Worm (Caenorhabditis elegans): ENCODE results near the gene cyp-33C3.

ce11 chrV:2235848-2236247 is 6.7 kb upstream of the cyp-33C3 start, which contains the start of gene cyp-33C4:
- no peak for TF ChIP-seq med-1 (GFP tag; optimal IDR thresholded peaks at IDR 0.05; ENCODE audit: insufficient read depth)
- no peak for TF ChIP-seq ztf-29 (GFP tag; IDR thresholded peaks at IDR 0.05)
- no peak for TF ChIP-seq klf-2 (GFP tag; conservative IDR thresholded peaks at IDR 0.05)
- TF ChIP-seq ztf-23 (GFP tag; IDR thresholded peaks at IDR 0.05) = no peak

Measured in whole organism, midembryonic.